Worm (Caenorhabditis elegans) whole organism, mixed stage, embryonic: ENCODE results near the gene F17C8.6.

ENCODE experiments used
- lsy-2 ChIP-seq: fragments of 150-350 bp; optimal IDR thresholded peaks from 2 replicates; lab custom pipeline; 2014; ENCODE audit warnings: missing biosample characterization, missing genetic modification characterization
- nhr-237 ChIP-seq: fragments of 150-350 bp; optimal IDR thresholded peaks from 2 replicates; lab custom pipeline; 2014; ENCODE audit warnings: missing biosample characterization, missing genetic modification characterization
- nhr-28 ChIP-seq: fragments of 150-350 bp; optimal IDR thresholded peaks from 2 replicates; lab custom pipeline; 2014; ENCODE audit warnings: missing biosample characterization, missing genetic modification characterization
- pha-4 ChIP-seq: fragments of 150-350 bp; optimal IDR thresholded peaks from 2 replicates; lab custom pipeline; 2018; ENCODE audit warnings: missing biosample characterization, missing genetic modification reagents, missing genetic modification characterization
- unc-62 ChIP-seq: fragments of 150-350 bp; optimal IDR thresholded peaks from 2 replicates; lab custom pipeline; 2014; ENCODE audit warnings: missing biosample characterization, missing genetic modification reagents, missing genetic modification characterization

DNA sequence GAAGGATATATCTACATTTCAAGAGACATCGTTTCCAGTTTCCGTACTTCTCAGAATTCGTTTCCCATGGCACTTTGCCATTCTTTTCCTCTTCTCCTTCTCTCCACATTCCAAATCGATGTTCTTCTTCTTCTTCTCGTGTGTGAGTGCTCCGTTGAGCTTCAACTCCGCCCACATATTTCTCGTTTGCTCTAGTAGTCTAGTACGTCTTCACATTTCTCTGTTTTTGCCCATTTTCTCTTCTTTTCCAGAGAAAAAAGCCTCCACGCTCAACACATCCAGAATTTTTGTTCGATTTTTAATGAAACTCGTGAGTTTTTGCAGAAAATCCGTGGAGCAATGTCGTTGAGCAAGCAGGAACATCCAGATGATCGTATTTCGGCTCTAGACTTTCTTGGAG, 36.9 kb downstream of the F17C8.6 start, which contains the start of gene T04A8.18:
- no peak for TF ChIP-seq lsy-2 (tag; lab: Kevin White, UChicago)
- no peak for TF ChIP-seq unc-62
- no peak for TF ChIP-seq nhr-28
- TF ChIP-seq nhr-237, result no peak
- TF ChIP-seq pha-4 (tag; lab: Kevin White, UChicago), result no peak
